Worm (Caenorhabditis elegans) whole organism, L3 larva: ENCODE data around the gene T01D3.1.

Source experiments
- R02D3.7 ChIP-seq: fragments of 150-350 bp; optimal IDR thresholded peaks from 2 replicates; lab custom pipeline; 2014; ENCODE audit warnings: missing biosample characterization, missing genetic modification characterization
- ama-1 ChIP-seq: fragments of 150-350 bp; optimal IDR thresholded peaks from 2 replicates; lab custom pipeline; 2018
- ceh-16 ChIP-seq: sonication (generic microtip); optimal IDR thresholded peaks from 2 replicates; lab custom pipeline; 2017; ENCODE audit warnings: missing biosample characterization, missing genetic modification characterization
- ceh-82 ChIP-seq: fragments of 150-350 bp; optimal IDR thresholded peaks from 2 replicates; lab custom pipeline; 2014; ENCODE audit warnings: missing biosample characterization, missing genetic modification characterization
- daf-12 ChIP-seq: fragments of 150-350 bp; optimal IDR thresholded peaks from 2 replicates; lab custom pipeline; 2014; ENCODE audit warnings: missing biosample characterization, missing genetic modification reagents, missing genetic modification characterization
- egl-5 ChIP-seq: fragments of 150-350 bp; optimal IDR thresholded peaks from 2 replicates; lab custom pipeline; 2017; ENCODE audit warnings: missing biosample characterization, missing genetic modification reagents, missing genetic modification characterization, inconsistent platforms
- elt-1 ChIP-seq: fragments of 150-350 bp; optimal IDR thresholded peaks from 2 replicates; lab custom pipeline; 2014; ENCODE audit warnings: missing biosample characterization, missing genetic modification characterization
- elt-2 ChIP-seq: sonication (generic microtip); optimal IDR thresholded peaks from 2 replicates; lab custom pipeline; 2016; ENCODE audit warnings: missing genetic modification reagents, mild to moderate bottlenecking, missing genetic modification characterization, missing compliant biosample characterization
- elt-3 ChIP-seq, 3 experiments: fragments of 150-350 bp in 1 of 3; sonication (generic microtip) in 2 of 3; optimal IDR thresholded peaks; 2 replicates in 2 of 3; 4 replicates in 1 of 3; lab custom pipeline; 2014 to 2017; ENCODE audit warnings: missing biosample characterization in 3 of 3, missing genetic modification characterization in 3 of 3
- eor-1 ChIP-seq, 2 experiments: fragments of 150-350 bp; optimal IDR thresholded peaks; 2 replicates each; lab custom pipeline; 2014 to 2018; ENCODE audit warnings: missing biosample characterization in 2 of 2, missing genetic modification characterization in 2 of 2
- hmg-11 ChIP-seq: sonication (generic microtip); optimal IDR thresholded peaks from 2 replicates; lab custom pipeline; 2016; ENCODE audit warnings: missing genetic modification characterization, missing compliant biosample characterization
- jun-1 ChIP-seq: fragments of 150-350 bp; optimal IDR thresholded peaks from 2 replicates; lab custom pipeline; 2014; ENCODE audit warnings: missing biosample characterization, missing genetic modification reagents, missing genetic modification characterization
- lin-15B ChIP-seq: fragments of 150-350 bp; optimal IDR thresholded peaks from 2 replicates; lab custom pipeline; 2014; ENCODE audit warnings: missing biosample characterization, missing genetic modification characterization
- lin-39 ChIP-seq: fragments of 150-350 bp; optimal IDR thresholded peaks from 2 replicates; lab custom pipeline; 2018; ENCODE audit warnings: missing biosample characterization, missing genetic modification reagents, missing genetic modification characterization
- lsy-12 ChIP-seq: sonication (generic microtip); optimal IDR thresholded peaks from 2 replicates; lab custom pipeline; 2016; ENCODE audit warnings: mild to moderate bottlenecking, missing genetic modification characterization, missing compliant biosample characterization
- mdl-1 ChIP-seq: fragments of 150-350 bp; optimal IDR thresholded peaks from 2 replicates; lab custom pipeline; 2014; ENCODE audit warnings: missing biosample characterization, missing genetic modification characterization
- mml-1 ChIP-seq: fragments of 150-350 bp; sonication (generic microtip); optimal IDR thresholded peaks from 3 replicates; lab custom pipeline; 2014; ENCODE audit warnings: missing biosample characterization, missing genetic modification characterization
- nfya-1 ChIP-seq: sonication (generic microtip); optimal IDR thresholded peaks from 2 replicates; lab custom pipeline; 2017; ENCODE audit warnings: missing genetic modification characterization, mild to moderate bottlenecking, missing compliant biosample characterization, antibody characterized with exemption, moderate library complexity; ENCODE audit not compliant: insufficient read depth
- nhr-11 ChIP-seq: fragments of 150-350 bp; optimal IDR thresholded peaks from 2 replicates; lab custom pipeline; 2014; ENCODE audit warnings: missing biosample characterization, missing genetic modification characterization
- nhr-23 ChIP-seq: fragments of 150-350 bp; optimal IDR thresholded peaks from 2 replicates; lab custom pipeline; 2014; ENCODE audit warnings: missing biosample characterization, missing genetic modification reagents, missing genetic modification characterization
- nhr-237 ChIP-seq: fragments of 150-350 bp; optimal IDR thresholded peaks from 2 replicates; lab custom pipeline; 2014; ENCODE audit warnings: missing biosample characterization, missing genetic modification characterization
- nhr-25 ChIP-seq: sonication (generic microtip); optimal IDR thresholded peaks from 2 replicates; lab custom pipeline; 2017; ENCODE audit warnings: missing biosample characterization, missing genetic modification characterization
- nhr-28 ChIP-seq: fragments of 150-350 bp; optimal IDR thresholded peaks from 2 replicates; lab custom pipeline; 2014; ENCODE audit warnings: missing biosample characterization, missing genetic modification characterization
- nhr-43 ChIP-seq: sonication (generic microtip); optimal IDR thresholded peaks from 2 replicates; lab custom pipeline; 2016; ENCODE audit warnings: mild to moderate bottlenecking, missing genetic modification characterization, missing compliant biosample characterization; ENCODE audit not compliant: poor library complexity, severe bottlenecking
- nhr-76 ChIP-seq: fragments of 150-350 bp; sonication (generic microtip); optimal IDR thresholded peaks from 5 replicates; lab custom pipeline; 2014; ENCODE audit warnings: missing biosample characterization, missing genetic modification characterization
- pha-4 ChIP-seq: fragments of 150-350 bp; optimal IDR thresholded peaks from 2 replicates; lab custom pipeline; 2014; ENCODE audit warnings: missing biosample characterization, missing genetic modification reagents, missing genetic modification characterization
- pqm-1 ChIP-seq: fragments of 150-350 bp; optimal IDR thresholded peaks from 2 replicates; lab custom pipeline; 2017; ENCODE audit warnings: missing biosample characterization, missing genetic modification characterization, inconsistent platforms
- sea-2 ChIP-seq: fragments of 150-350 bp; sonication (generic microtip); optimal IDR thresholded peaks from 4 replicates; lab custom pipeline; 2014; ENCODE audit warnings: missing biosample characterization, missing genetic modification reagents, missing genetic modification characterization
- snpc-4 ChIP-seq: fragments of 150-350 bp; optimal IDR thresholded peaks from 2 replicates; lab custom pipeline; 2014; ENCODE audit warnings: missing biosample characterization, missing genetic modification characterization
- tbx-2 ChIP-seq: sonication (generic microtip); optimal IDR thresholded peaks from 2 replicates; lab custom pipeline; 2016; ENCODE audit warnings: mild to moderate bottlenecking, missing genetic modification characterization, missing compliant biosample characterization
- unc-39 ChIP-seq: sonication (generic microtip); optimal IDR thresholded peaks from 4 replicates; lab custom pipeline; 2017; ENCODE audit warnings: missing biosample characterization, missing genetic modification characterization
- unc-62 ChIP-seq: fragments of 150-350 bp; sonication (generic microtip); optimal IDR thresholded peaks from 4 replicates; lab custom pipeline; 2014; ENCODE audit warnings: missing biosample characterization, missing genetic modification reagents, missing genetic modification characterization
- zag-1 ChIP-seq: fragments of 150-350 bp; optimal IDR thresholded peaks from 2 replicates; lab custom pipeline; 2014; ENCODE audit warnings: missing biosample characterization, missing genetic modification characterization
- ztf-4 ChIP-seq: fragments of 150-350 bp; optimal IDR thresholded peaks from 2 replicates; lab custom pipeline; 2014; ENCODE audit warnings: missing biosample characterization, missing genetic modification characterization

The T01D3.1 gene

DNA sequence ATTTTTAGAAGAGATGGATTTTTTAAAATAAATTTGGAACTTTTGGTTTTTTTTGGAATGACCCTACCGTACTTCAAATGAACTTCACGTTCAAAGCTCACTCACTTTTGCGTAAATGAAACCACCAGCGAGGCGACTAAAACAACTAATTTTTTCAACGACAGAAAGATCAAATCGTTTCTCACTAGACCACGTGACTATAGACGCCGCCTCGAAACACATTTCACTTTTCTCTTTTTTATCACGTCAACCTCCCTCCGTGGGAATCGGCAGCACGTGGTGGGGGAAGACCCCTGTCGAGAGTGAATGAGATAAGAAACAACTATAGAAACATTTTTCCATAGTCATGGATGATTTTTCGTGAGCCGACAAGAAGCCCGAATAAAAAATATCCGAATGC, 32.4 kb upstream of the T01D3.1 start:
- TF ChIP-seq nhr-25 (tag; lab: Kevin White, UChicago): peak; percentile 91
- peak; percentile 76 for TF ChIP-seq nhr-23 (tag; lab: Kevin White, UChicago)
- TF ChIP-seq nhr-11: no peak
- peak; percentile 54 for TF ChIP-seq ztf-4 (tag; lab: Kevin White, UChicago)
- peak; percentile 68 for TF ChIP-seq jun-1 (tag; lab: Kevin White, UChicago)
- peak; percentile 14 for TF ChIP-seq mml-1
- TF ChIP-seq eor-1 (tag; optimal IDR thresholded peaks at IDR 0.05; lab: Kevin White, UChicago): no peak
- TF ChIP-seq tbx-2 (tag; lab: Kevin White, UChicago): peak; percentile 49
- peak; percentile 55 for TF ChIP-seq lsy-12 (tag; lab: Kevin White, UChicago)
- peak; percentile 94 for TF ChIP-seq mdl-1 (tag; lab: Kevin White, UChicago)
- peak; percentile 92 for TF ChIP-seq elt-2 (tag; lab: Kevin White, UChicago)
- peak; percentile 84 for TF ChIP-seq ama-1
- peak; percentile 48 for TF ChIP-seq snpc-4 (tag; lab: Kevin White, UChicago)
- no peak for TF ChIP-seq hmg-11
- peak; percentile 30 for TF ChIP-seq lin-39 (tag; lab: Kevin White, UChicago)
- TF ChIP-seq pqm-1 (tag; lab: Kevin White, UChicago): peak; percentile 87
- TF ChIP-seq elt-1 (tag; lab: Kevin White, UChicago): peak; percentile 73
- peak; percentile 91 for TF ChIP-seq nhr-43 (tag; lab: Kevin White, UChicago)
- peak; percentile 73 for TF ChIP-seq nfya-1 (tag; lab: Kevin White, UChicago)
- TF ChIP-seq pha-4: peak; percentile 68
- peak; percentile 13 for TF ChIP-seq egl-5 (tag; lab: Kevin White, UChicago)
- no peak for TF ChIP-seq ceh-82 (tag; lab: Kevin White, UChicago)
- TF ChIP-seq zag-1: no peak

DNA sequence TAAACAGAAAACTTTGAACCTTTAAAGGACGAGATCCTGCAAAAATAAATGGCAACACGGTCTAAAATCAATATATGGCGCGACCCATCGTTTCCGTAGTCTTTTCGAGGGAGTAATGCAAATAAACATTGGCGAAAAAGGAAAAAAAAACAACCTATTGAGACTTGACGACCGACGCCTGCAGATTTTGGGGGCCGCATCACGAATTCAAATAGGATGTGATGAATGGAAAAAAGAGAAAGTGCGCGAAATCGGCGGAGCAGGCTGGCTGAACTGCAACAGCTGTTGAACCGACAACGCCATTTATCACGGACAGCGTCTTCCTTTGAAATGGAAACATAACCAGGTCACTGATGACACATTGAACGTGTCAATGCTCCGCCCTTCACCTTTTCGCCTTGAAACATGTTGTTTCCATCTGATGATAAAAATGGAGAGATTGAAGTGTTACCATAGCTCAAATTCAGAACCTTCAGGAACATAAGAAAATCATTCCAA, 31.8 kb upstream of the T01D3.1 start:
- TF ChIP-seq ama-1: peak; percentile 54
- TF ChIP-seq lin-39 (tag; lab: Kevin White, UChicago): peak; percentile 72
- TF ChIP-seq snpc-4 (tag; lab: Kevin White, UChicago): no peak
- peak; percentile 36 for TF ChIP-seq nhr-43 (tag; lab: Kevin White, UChicago)

DNA sequence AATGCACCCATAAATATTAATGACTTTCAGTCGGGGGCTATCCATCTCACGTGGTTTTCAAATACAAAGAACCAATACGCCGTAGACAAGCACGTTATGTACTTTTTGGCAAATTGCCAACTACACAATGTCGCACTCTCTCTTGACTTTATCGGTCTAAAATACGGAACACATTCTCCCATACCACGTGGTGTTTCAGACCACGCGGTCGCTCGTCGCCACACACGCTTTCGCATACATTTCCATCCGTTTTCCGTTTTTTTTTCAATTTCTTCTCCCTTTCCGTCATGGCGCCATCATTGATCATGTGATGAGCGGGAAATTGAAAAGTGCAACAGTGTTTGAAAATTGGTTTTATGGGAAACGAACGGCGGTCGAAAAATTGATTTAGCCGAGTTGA, 31.1 kb upstream of the T01D3.1 start:
- TF ChIP-seq mml-1: no peak
- peak; percentile 94 for TF ChIP-seq mdl-1 (tag; lab: Kevin White, UChicago)
- TF ChIP-seq elt-1 (tag; lab: Kevin White, UChicago): peak; percentile 58
- TF ChIP-seq tbx-2 (tag; lab: Kevin White, UChicago): peak; percentile 86
- no peak for TF ChIP-seq sea-2 (GFP tag; lab: Kevin White, UChicago)
- no peak for TF ChIP-seq eor-1 (tag; optimal IDR thresholded peaks at IDR 0.05; lab: Kevin White, UChicago)
- TF ChIP-seq unc-39: no peak
- peak; percentile 10 for TF ChIP-seq R02D3.7 (tag; lab: Kevin White, UChicago)
- peak; percentile 6 for TF ChIP-seq lin-39 (tag; lab: Kevin White, UChicago)
- TF ChIP-seq egl-5 (tag; lab: Kevin White, UChicago): peak; percentile 87
- no peak for TF ChIP-seq daf-12 (tag; lab: Kevin White, UChicago)
- peak; percentile 86 for TF ChIP-seq pha-4
- TF ChIP-seq ama-1: peak; percentile 45
- TF ChIP-seq hmg-11: no peak
- TF ChIP-seq nhr-23 (tag; lab: Kevin White, UChicago): peak; percentile 95
- peak; percentile 89 for TF ChIP-seq lsy-12 (tag; lab: Kevin White, UChicago)
- TF ChIP-seq nhr-28 (tag; lab: Kevin White, UChicago): no peak
- TF ChIP-seq nhr-237 (tag; lab: Kevin White, UChicago): no peak
- TF ChIP-seq unc-62: no peak
- TF ChIP-seq nhr-76 (tag; lab: Kevin White, UChicago): no peak
- peak; percentile 75 for TF ChIP-seq pqm-1 (tag; lab: Kevin White, UChicago)
- peak; percentile 95 for TF ChIP-seq nhr-25 (tag; lab: Kevin White, UChicago)
- peak; percentile 59 for TF ChIP-seq snpc-4 (tag; lab: Kevin White, UChicago)
- TF ChIP-seq jun-1 (tag; lab: Kevin White, UChicago): peak; percentile 88
- TF ChIP-seq lin-15B: peak; percentile 59
- peak in 1 of 3 experiments; percentile 67 for TF ChIP-seq elt-3 (tag; optimal IDR thresholded peaks at IDR 0.05; lab: Kevin White, UChicago)
- peak; percentile 98 for TF ChIP-seq nhr-43 (tag; lab: Kevin White, UChicago)
- peak; percentile 33 for TF ChIP-seq ztf-4 (tag; lab: Kevin White, UChicago)
- peak; percentile 96 for TF ChIP-seq elt-2 (tag; lab: Kevin White, UChicago)
- peak; percentile 67 for TF ChIP-seq nfya-1 (tag; lab: Kevin White, UChicago)
- TF ChIP-seq ceh-16 (tag; lab: Kevin White, UChicago): no peak
